Fruit fly (Drosophila melanogaster) whole organism, adult: Measurements from ENCODE around the gene CG4045.

ENCODE experiments used
- CG11617 ChIP-seq: fragments of 200-800 bp; sonication (Bioruptor generic); optimal IDR thresholded peaks from 2 replicates; lab custom pipeline; 2017; ENCODE audit warnings: mild to moderate bottlenecking, missing biosample characterization, missing genetic modification reagents, missing genetic modification characterization
- CG12768 ChIP-seq: fragments of 200-800 bp; sonication (Bioruptor generic); optimal IDR thresholded peaks from 2 replicates; lab custom pipeline; 2017; ENCODE audit warnings: missing biosample characterization, missing genetic modification characterization, mild to moderate bottlenecking, moderate library complexity, missing genetic modification reagents
- CG14711 ChIP-seq: fragments of 200-800 bp; sonication (Bioruptor generic); optimal IDR thresholded peaks from 2 replicates; lab custom pipeline; 2018; ENCODE audit warnings: missing biosample characterization, mild to moderate bottlenecking, missing genetic modification characterization, moderate library complexity
- CG1620 ChIP-seq: fragments of 200-800 bp; sonication (Bioruptor generic); optimal IDR thresholded peaks from 2 replicates; lab custom pipeline; 2016; ENCODE audit warnings: missing biosample characterization, missing genetic modification characterization
- CG33017 ChIP-seq: fragments of 200-800 bp; sonication (Bioruptor generic); optimal IDR thresholded peaks from 2 replicates; lab custom pipeline; 2018; ENCODE audit warnings: missing biosample characterization, mild to moderate bottlenecking, missing genetic modification characterization, moderate library complexity
- CG5204 ChIP-seq: fragments of 200-800 bp; sonication (Bioruptor generic); optimal IDR thresholded peaks from 2 replicates; lab custom pipeline; 2016; ENCODE audit warnings: missing biosample characterization, missing genetic modification characterization
- CG7045 ChIP-seq: fragments of 200-800 bp; sonication (Bioruptor generic); optimal IDR thresholded peaks from 2 replicates; lab custom pipeline; 2017; ENCODE audit warnings: missing biosample characterization, mild to moderate bottlenecking, missing genetic modification characterization
- CG7101 ChIP-seq: fragments of 200-800 bp; sonication (Bioruptor generic); optimal IDR thresholded peaks from 2 replicates; lab custom pipeline; 2018; ENCODE audit warnings: missing biosample characterization, mild to moderate bottlenecking, missing genetic modification characterization, moderate library complexity
- Clk ChIP-seq: fragments of 200-800 bp; sonication (Bioruptor generic); optimal IDR thresholded peaks from 2 replicates; lab custom pipeline; 2017; ENCODE audit warnings: missing biosample characterization, missing genetic modification characterization
- Crg-1 ChIP-seq: fragments of 200-800 bp; sonication (Bioruptor generic); optimal IDR thresholded peaks from 2 replicates; lab custom pipeline; 2016; ENCODE audit warnings: missing biosample characterization, missing genetic modification characterization
- Hr96 ChIP-seq: fragments of 200-800 bp; sonication (Bioruptor generic); optimal IDR thresholded peaks from 2 replicates; lab custom pipeline; 2016; ENCODE audit warnings: missing biosample characterization, missing genetic modification characterization
- Mnt ChIP-seq: fragments of 200-800 bp; sonication (Bioruptor generic); optimal IDR thresholded peaks from 2 replicates; lab custom pipeline; 2016; ENCODE audit warnings: missing biosample characterization, mild to moderate bottlenecking, missing genetic modification characterization
- bab1 ChIP-seq: fragments of 200-800 bp; sonication (Bioruptor generic); optimal IDR thresholded peaks from 3 replicates; lab custom pipeline; 2019; ENCODE audit warnings: missing biosample characterization, mild to moderate bottlenecking, missing genetic modification characterization, moderate library complexity
- cic ChIP-seq: fragments of 200-800 bp; sonication (Bioruptor generic); optimal IDR thresholded peaks from 2 replicates; lab custom pipeline; 2017; ENCODE audit warnings: missing biosample characterization, mild to moderate bottlenecking, missing genetic modification characterization, moderate library complexity
- cnc ChIP-seq, 2 experiments: fragments of >200 bp; optimal IDR thresholded peaks; 2 replicates each; lab custom pipeline; 2017
- kay ChIP-seq: fragments of 200-800 bp; sonication (Bioruptor generic); peaks from one replicate; lab custom pipeline; 2016; ENCODE audit warnings: missing biosample characterization, missing genetic modification characterization, borderline replicate concordance
- ovo ChIP-seq: fragments of 200-800 bp; sonication (Bioruptor generic); optimal IDR thresholded peaks from 2 replicates; lab custom pipeline; 2016; ENCODE audit warnings: missing biosample characterization, missing genetic modification characterization
- pad ChIP-seq: fragments of 200-800 bp; sonication (Bioruptor generic); optimal IDR thresholded peaks from 3 replicates; lab custom pipeline; 2017; ENCODE audit warnings: missing biosample characterization, missing genetic modification characterization, mild to moderate bottlenecking, moderate library complexity, missing genetic modification reagents
- tj ChIP-seq: fragments of 200-800 bp; sonication (Bioruptor generic); optimal IDR thresholded peaks from 3 replicates; lab custom pipeline; 2017; ENCODE audit warnings: missing biosample characterization, mild to moderate bottlenecking, missing genetic modification characterization, moderate library complexity
- toe ChIP-seq: fragments of 200-800 bp; sonication (Bioruptor generic); optimal IDR thresholded peaks from 2 replicates; lab custom pipeline; 2016; ENCODE audit warnings: missing biosample characterization, missing genetic modification characterization

Gene CG4045

DNA sequence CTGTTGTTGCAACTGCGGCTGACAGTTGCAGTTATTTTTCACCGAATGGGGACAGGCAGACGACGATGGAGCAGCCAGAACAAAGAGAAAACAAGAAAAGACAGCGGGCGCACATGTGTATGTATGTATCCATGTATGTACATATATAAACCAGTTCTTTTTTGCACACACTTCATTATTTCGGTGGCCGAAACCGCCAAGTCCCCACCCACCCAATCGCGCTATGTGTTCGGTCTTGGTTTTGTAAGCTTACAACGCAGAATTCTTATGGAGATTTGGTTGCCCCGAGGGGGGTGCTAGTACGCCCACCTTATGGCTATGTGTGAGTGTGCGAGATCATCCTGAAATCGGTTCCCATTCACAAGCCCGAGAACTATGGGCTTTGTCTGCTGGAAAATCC lies 44.4 kb downstream of the CG4045 start:
- TF ChIP-seq pad (GFP tag; lab: Kevin White, UChicago) = no peak
- no peak for TF ChIP-seq kay (GFP tag; lab: Kevin White, UChicago)
- TF ChIP-seq tj = peak; percentile 92
- no peak for TF ChIP-seq Clk (GFP tag; lab: Kevin White, UChicago)
- TF ChIP-seq ovo = no peak
- TF ChIP-seq CG14711 = no peak

DNA sequence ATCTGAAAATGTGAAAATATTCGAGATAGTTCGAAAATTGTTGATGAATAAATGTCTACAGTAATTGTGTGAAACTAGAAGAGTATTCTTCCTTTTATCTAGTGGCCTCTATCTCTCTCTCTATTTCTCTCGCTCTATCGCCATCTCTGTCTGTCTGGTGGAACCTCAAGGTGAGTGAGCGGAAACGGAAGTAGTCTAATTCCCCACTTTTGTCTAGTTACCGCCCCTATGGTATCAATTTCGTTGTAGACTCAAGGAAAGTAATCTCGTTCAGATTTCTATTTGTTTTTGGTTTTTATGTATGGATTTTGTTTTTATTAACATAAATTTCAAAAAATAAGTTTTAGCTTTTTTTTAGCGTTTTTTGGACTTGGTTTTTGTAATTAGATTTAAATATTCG lies 50.9 kb downstream of the CG4045 start:
- no peak for TF ChIP-seq Clk (GFP tag; lab: Kevin White, UChicago)
- no peak for TF ChIP-seq tj
- TF ChIP-seq CG11617 (GFP tag; lab: Kevin White, UChicago) = no peak
- no peak for TF ChIP-seq CG5204 (GFP tag; lab: Kevin White, UChicago)
- no peak for TF ChIP-seq Crg-1
- TF ChIP-seq ovo = no peak
- no peak for TF ChIP-seq Mnt (GFP tag; lab: Kevin White, UChicago)
- no peak for TF ChIP-seq toe
- no peak for TF ChIP-seq CG33017 (tag; lab: Kevin White, UChicago)
- TF ChIP-seq bab1 (GFP tag; lab: Kevin White, UChicago) = no peak
- no peak for TF ChIP-seq cic (GFP tag; lab: Kevin White, UChicago)
- TF ChIP-seq pad (GFP tag; lab: Kevin White, UChicago) = no peak
- TF ChIP-seq CG14711 = no peak
- no peak for TF ChIP-seq kay (GFP tag; lab: Kevin White, UChicago)
- TF ChIP-seq CG12768 (GFP tag; lab: Kevin White, UChicago) = no peak
- no peak for TF ChIP-seq CG7045
- no peak for TF ChIP-seq CG1620 (GFP tag; lab: Kevin White, UChicago)
- no peak for TF ChIP-seq cnc (optimal IDR thresholded peaks at IDR 0.05; lab: Kevin White, UChicago)
- TF ChIP-seq Hr96 (GFP tag; lab: Kevin White, UChicago) = no peak
- no peak for TF ChIP-seq CG7101 (tag; lab: Kevin White, UChicago)
